Fruit fly (Drosophila melanogaster): ENCODE data around the gene js.
A peak's percentile ranks its signal among the peaks of the same experiment; 100 is the strongest.

js gene

dm6 chr3R:16341817-16342374 lies 26.2 kb downstream of the js start, which contains the start of the genes SF2 and pad (continued):
- TF ChIP-seq da (GFP tag; optimal IDR thresholded peaks at IDR 0.05) (peak; percentile 64), CrebB (tag; optimal IDR thresholded peaks at IDR 0.05) (no peak), CG12104 (GFP tag; optimal IDR thresholded peaks at IDR 0.05) (peak; percentile 82), sug (tag; optimal IDR thresholded peaks at IDR 0.05) (peak; percentile 88), wdn (GFP tag; IDR thresholded peaks at IDR 0.05) (peak; percentile 73), p53 (GFP tag; optimal IDR thresholded peaks at IDR 0.05) (peak; percentile 64), eyg (GFP tag; optimal IDR thresholded peaks at IDR 0.05) (peak; percentile 46), CG42726 (GFP tag; IDR thresholded peaks at IDR 0.05; ENCODE audit: partially characterized antibody) (no peak; the same call in 1 of the 2 replicates), Hand (GFP tag; optimal IDR thresholded peaks at IDR 0.05) (peak; percentile 42), CG1603 (tag; optimal IDR thresholded peaks at IDR 0.05) (peak; percentile 45), CG3065 (GFP tag; optimal IDR thresholded peaks at IDR 0.05) (peak; percentile 47), CG10274 (GFP tag; optimal IDR thresholded peaks at IDR 0.05) (no peak), CG4424 (GFP tag; optimal IDR thresholded peaks at IDR 0.05) (peak; percentile 83), CG7745 (tag; optimal IDR thresholded peaks at IDR 0.05) (no peak), Spps (tag; optimal IDR thresholded peaks at IDR 0.05) (no peak), prd (optimal IDR thresholded peaks at IDR 0.05) (no peak), prd (GFP tag; IDR thresholded peaks at IDR 0.05) (peak; percentile 86), HmgD (GFP tag; optimal IDR thresholded peaks at IDR 0.05) (no peak), Ssrp (tag; optimal IDR thresholded peaks at IDR 0.05) (peak; percentile 73), CG3281 (GFP tag; optimal IDR thresholded peaks at IDR 0.05) (peak; percentile 74), CG11560 (tag; IDR thresholded peaks at IDR 0.05) (peak; percentile 52; the same call in 1 of the 3 replicates), tap (tag; optimal IDR thresholded peaks at IDR 0.05) (no peak), Dbx (GFP tag; IDR thresholded peaks at IDR 0.05) (peak; percentile 86), CG31388 (GFP tag; optimal IDR thresholded peaks at IDR 0.05) (peak; percentile 46), dpn (GFP tag; optimal IDR thresholded peaks at IDR 0.05) (peak; percentile 78 to 82), Hmx (GFP tag; optimal IDR thresholded peaks at IDR 0.05) (peak; percentile 64), CG6272 (GFP tag; IDR thresholded peaks at IDR 0.05) (peak; percentile 89), phol (tag; optimal IDR thresholded peaks at IDR 0.05) (peak; percentile 98), CG2875 (GFP tag; optimal IDR thresholded peaks at IDR 0.05) (peak; percentile 42), z (GFP tag; IDR thresholded peaks at IDR 0.05) (no peak), E2f2 (GFP tag; IDR thresholded peaks at IDR 0.05) (no peak; the same call in 1 of the 2 replicates), CG10462 (GFP tag; optimal IDR thresholded peaks at IDR 0.05) (peak; percentile 70), Aef1 (GFP tag; IDR thresholded peaks at IDR 0.05) (peak; percentile 82; the same call in 2 of the 3 replicates), zen2 (GFP tag; IDR thresholded peaks at IDR 0.05; ENCODE audit: partially characterized antibody) (peak; percentile 81; the same call in 2 of the 3 replicates), Eip74EF (GFP tag; optimal IDR thresholded peaks at IDR 0.05) (peak in 1 of 2 experiments; percentile 18), CG2202 (tag; optimal IDR thresholded peaks at IDR 0.05) (peak; percentile 59), sim (GFP tag; IDR thresholded peaks at IDR 0.05) (0 out of 2 replicates have a peak, but pooled peaks have one; percentile 50), CG34422 (GFP tag; IDR thresholded peaks at IDR 0.05) (peak; percentile 53; the same call in 2 of the 3 replicates), ham (GFP tag; IDR thresholded peaks at IDR 0.05) (no peak), bigmax (GFP tag; optimal IDR thresholded peaks at IDR 0.05) (no peak), fru (optimal IDR thresholded peaks at IDR 0.05) (no peak), psq (GFP tag; optimal IDR thresholded peaks at IDR 0.05) (peak; percentile 49), odd (GFP tag; optimal IDR thresholded peaks at IDR 0.05) (peak; percentile 30), Dref (GFP tag; IDR thresholded peaks at IDR 0.05) (peak; percentile 79), CG10543 (GFP tag; optimal IDR thresholded peaks at IDR 0.05) (peak; percentile 89), scrt (GFP tag; optimal IDR thresholded peaks at IDR 0.05) (peak; percentile 56), exex (tag; optimal IDR thresholded peaks at IDR 0.05) (peak; percentile 52), HmgZ (tag; optimal IDR thresholded peaks at IDR 0.05) (peak; percentile 82), CG4360 (GFP tag; IDR thresholded peaks at IDR 0.05) (no peak), al (GFP tag; IDR thresholded peaks at IDR 0.05) (peak; percentile 72), Hr3 (GFP tag; optimal IDR thresholded peaks at IDR 0.05) (peak; percentile 74)
